Worm (Caenorhabditis elegans) whole organism, L4/young adult: ENCODE measurements around the gene pcp-3.
A peak's percentile ranks its signal among the peaks of the same experiment; 100 is the strongest.
"Not testable (repeated sequence)": the region's sequence is repeated elsewhere in the genome, so short reads cannot be mapped to it uniquely, and the experiment has no call there.

Source experiments
- W03F9.2 ChIP-seq: fragments of 150-350 bp; optimal IDR thresholded peaks from 2 replicates; lab custom pipeline; 2014; ENCODE audit warnings: missing biosample characterization, missing genetic modification characterization
- dao-5 ChIP-seq: sonication (generic microtip); optimal IDR thresholded peaks from 2 replicates; lab custom pipeline; 2016; ENCODE audit warnings: missing genotype, missing genetic modification characterization, moderate library complexity, missing compliant biosample characterization
- him-1 ChIP-seq: sonication (generic microtip); optimal IDR thresholded peaks from 2 replicates; lab custom pipeline; 2016; ENCODE audit warnings: missing genotype, missing genetic modification reagents, missing genetic modification characterization, missing compliant biosample characterization

The pcp-3 gene

ce11 chrIV:9158969-9159800, at the start of gene pcp-3:
TSS of gene pcp-3 (minus strand) at chrIV:9159019.
- TF ChIP-seq him-1 (no peak), W03F9.2 (no peak), dao-5 (tag; lab: Kevin White, UChicago) (no peak)

ce11 chrIV:9199939-9200202, 41.1 kb upstream of the pcp-3 start, which contains the start of gene wnk-1:
TSS of gene wnk-1 (plus strand) at chrIV:9200103.
- TF ChIP-seq him-1 = no peak
- TF ChIP-seq W03F9.2 = no peak
- TF ChIP-seq dao-5 (tag; lab: Kevin White, UChicago) = no peak

DNA sequence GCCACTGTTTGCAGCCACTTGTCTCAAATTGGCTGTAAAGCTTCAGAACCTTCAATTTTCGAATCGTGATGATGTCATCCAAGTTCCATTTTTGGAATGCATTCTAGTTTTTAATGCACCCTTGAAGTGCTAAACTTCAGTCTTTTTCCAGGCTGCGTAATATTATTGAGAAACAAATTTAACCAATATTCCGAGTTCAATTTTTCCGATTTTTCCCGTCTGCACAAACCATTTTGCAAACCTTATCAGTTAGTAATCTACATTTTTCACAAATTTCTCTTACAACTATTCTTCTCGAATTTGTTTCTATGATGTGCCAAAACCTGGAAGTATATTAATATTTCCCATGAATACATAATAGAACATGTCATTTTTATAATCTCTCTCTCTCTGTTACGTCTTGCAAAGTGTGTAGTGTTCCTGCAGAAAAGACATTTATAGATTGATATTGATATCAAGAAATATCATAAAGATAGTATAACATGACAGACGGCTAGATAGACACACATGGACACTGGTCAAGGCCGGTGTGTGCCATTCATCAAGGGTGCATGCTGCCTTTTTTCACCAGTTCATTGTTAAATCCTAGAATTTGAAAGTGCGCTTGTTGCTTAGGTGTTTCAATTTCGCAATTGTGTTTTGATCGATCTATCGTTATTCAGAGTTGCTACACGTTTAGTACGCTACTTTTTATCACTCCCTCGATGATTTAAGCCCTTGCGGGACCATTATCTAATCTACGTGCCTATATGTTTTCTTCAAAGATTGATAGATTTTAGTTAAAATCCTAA, 40.5 kb upstream of the pcp-3 start:
- TF ChIP-seq W03F9.2 = no peak
- no peak for TF ChIP-seq dao-5 (tag; lab: Kevin White, UChicago)

ce11 chrIV:9198136-9198535, 39.3 kb upstream of the pcp-3 start:
- TF ChIP-seq W03F9.2 (peak; percentile 11), him-1 (no peak)

ce11 chrIV:9196755-9197154, 37.9 kb upstream of the pcp-3 start:
- TF ChIP-seq W03F9.2 (peak; percentile 16), him-1 (peak; percentile 48), dao-5 (tag; lab: Kevin White, UChicago) (no peak)

ce11 chrIV:9194524-9194923, 35.7 kb upstream of the pcp-3 start, which contains the start of gene C46C2.7:
TSS of gene C46C2.7 (plus strand) at chrIV:9194824.
- not testable (repeated sequence) for TF ChIP-seq W03F9.2; dao-5 (tag; lab: Kevin White, UChicago); him-1

DNA sequence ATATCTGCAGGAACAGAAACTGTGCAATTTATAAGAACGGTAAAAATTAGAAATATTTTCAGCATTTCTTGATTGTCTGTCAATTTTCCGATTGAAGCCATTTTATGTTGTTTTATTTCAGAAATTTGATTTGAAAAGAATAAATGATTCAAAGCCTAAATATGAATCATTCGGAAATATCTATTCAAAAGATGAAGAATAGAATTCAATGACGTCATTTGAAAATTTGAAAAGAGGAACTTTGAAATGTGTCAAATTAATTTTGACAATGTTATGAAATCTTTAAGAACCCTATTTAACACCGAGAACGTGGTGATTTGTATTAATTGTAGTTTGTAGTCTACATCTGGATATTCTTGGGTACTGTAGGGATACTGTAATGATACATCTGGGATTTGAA, 33.7 kb upstream of the pcp-3 start, which contains the start of gene C46C2.5:
Gene C46C2.5, minus strand, starts transcription at position 101 of the 400 bp plus-strand sequence.
- TF ChIP-seq W03F9.2 (no peak), him-1 (no peak), dao-5 (tag; lab: Kevin White, UChicago) (no peak)

DNA sequence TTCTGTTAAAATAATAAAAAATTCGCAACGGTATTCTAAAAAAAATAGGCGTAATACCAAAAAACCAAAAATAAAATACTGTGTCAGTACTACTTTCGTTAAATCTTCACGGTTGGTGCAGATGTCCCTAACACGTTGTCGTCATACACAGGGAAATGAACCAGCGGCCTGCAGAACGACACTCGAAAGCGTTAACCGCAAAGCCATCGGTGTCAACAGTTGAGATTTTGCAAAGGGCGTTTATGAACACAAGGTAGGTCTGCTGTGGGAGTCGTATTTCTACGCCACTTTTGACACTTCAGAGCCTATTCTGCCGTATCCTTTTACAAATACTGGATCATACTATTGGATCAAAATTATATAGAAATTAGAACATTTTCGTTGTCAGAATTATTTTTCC, 32.4 kb upstream of the pcp-3 start:
- peak; percentile 33 for TF ChIP-seq W03F9.2
- peak; percentile 74 for TF ChIP-seq dao-5 (tag; lab: Kevin White, UChicago)
- peak; percentile 69 for TF ChIP-seq him-1

- TF ChIP-seq W03F9.2 (no peak), dao-5 (tag; lab: Kevin White, UChicago) (no peak), him-1 (no peak)
Measured at ce11 chrIV:9184547-9184946, 25.7 kb upstream of the pcp-3 start, which contains the start of gene C07C7.1. TSS of gene C07C7.1 (plus strand) at chrIV:9184847.

- no peak for TF ChIP-seq him-1
- no peak for TF ChIP-seq W03F9.2
- no peak for TF ChIP-seq dao-5 (tag; lab: Kevin White, UChicago)
Measured at ce11 chrIV:9169764-9170163, 10.9 kb upstream of the pcp-3 start.

ce11 chrIV:9165681-9166080, 6.9 kb upstream of the pcp-3 start, which contains the start of gene C07C7.3:
TSS of gene C07C7.3 (plus strand) at chrIV:9166051.
- no peak for TF ChIP-seq W03F9.2
- no peak for TF ChIP-seq dao-5 (tag; lab: Kevin White, UChicago)
- no peak for TF ChIP-seq him-1

DNA sequence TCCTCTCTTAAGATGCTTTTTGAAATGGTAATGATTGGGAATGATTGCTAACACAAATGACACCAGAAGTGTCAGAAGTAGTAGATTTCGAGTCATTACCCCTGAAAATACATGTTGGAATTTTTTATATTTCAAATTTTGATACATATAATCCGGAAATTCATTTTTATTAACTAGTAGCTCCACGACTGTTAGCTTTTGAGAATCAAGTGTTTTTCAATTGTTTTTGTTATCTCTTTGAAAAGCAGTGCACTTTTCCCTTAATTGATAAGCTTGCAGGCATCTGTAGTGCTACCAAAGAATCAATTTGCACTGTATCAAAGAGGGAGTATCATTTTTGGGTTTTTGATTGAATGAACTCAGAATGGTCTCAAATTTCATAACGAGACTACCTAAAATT, 6.2 kb upstream of the pcp-3 start, which contains the start of gene pcp-2:
Gene pcp-2, minus strand, starts transcription at position 101 of the 400 bp plus-strand sequence.
- TF ChIP-seq dao-5 (tag; lab: Kevin White, UChicago) = no peak
- TF ChIP-seq him-1 = no peak
- TF ChIP-seq W03F9.2 = no peak

DNA sequence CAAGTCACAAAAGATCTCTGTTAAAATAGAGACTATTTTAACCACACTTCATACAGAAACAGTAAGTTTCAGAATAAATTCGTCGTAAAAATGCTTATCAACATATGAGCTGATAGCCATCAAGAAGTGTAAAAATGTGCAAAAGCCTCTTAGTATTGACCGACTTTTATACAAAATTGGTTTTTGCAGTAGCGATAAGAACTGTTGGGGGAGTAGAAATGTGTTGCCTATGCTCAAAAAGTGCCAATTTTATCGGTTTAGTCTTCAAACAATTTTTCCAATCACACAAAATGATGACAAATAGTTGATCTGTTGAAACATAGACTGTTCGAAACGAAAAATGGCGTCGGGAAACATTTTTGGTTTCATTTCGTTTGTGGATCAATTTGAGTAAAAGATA, 1.0 kb upstream of the pcp-3 start:
- TF ChIP-seq W03F9.2 = no peak
- no peak for TF ChIP-seq him-1
- no peak for TF ChIP-seq dao-5 (tag; lab: Kevin White, UChicago)

- TF ChIP-seq dao-5 (tag; lab: Kevin White, UChicago) (no peak), him-1 (no peak), W03F9.2 (no peak)
Measured at ce11 chrIV:9154263-9154662, 4.6 kb downstream of the pcp-3 start, which contains the start of gene F23B2.10. TSS of gene F23B2.10 (minus strand) at chrIV:9154363.

DNA sequence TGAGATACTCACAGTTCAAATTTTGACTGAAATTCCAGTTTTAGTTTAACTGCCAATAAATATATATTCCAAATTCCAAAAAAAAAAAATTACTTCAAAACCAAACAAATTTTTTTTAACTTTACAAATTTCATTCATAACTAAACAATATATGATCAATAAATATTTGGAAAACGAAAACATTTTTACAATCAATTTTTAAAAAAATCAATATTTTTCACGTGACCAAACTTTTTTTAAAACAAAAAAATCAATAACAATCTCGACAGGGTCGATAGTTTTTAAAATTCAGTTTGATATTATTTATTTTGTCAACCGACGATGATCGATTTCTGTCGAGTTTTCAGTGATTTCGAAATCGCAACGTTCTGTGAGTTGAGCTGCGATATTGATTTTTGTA, 8.6 kb downstream of the pcp-3 start, which contains the start of gene F23B2.7:
Gene F23B2.7, plus strand, starts transcription at position 301 of the 400 bp plus-strand sequence.
- TF ChIP-seq dao-5 (tag; lab: Kevin White, UChicago) (no peak), him-1 (no peak), W03F9.2 (no peak)
